Worm (Caenorhabditis elegans) whole organism, L4/young adult: Measurements from ENCODE around the gene irk-1.

ENCODE experiments used
- W03F9.2 ChIP-seq: fragments of 150-350 bp; optimal IDR thresholded peaks from 2 replicates; lab custom pipeline; 2014; ENCODE audit warnings: missing biosample characterization, missing genetic modification characterization
- dao-5 ChIP-seq: sonication (generic microtip); optimal IDR thresholded peaks from 2 replicates; lab custom pipeline; 2016; ENCODE audit warnings: missing genotype, missing genetic modification characterization, moderate library complexity, missing compliant biosample characterization
- him-1 ChIP-seq: sonication (generic microtip); optimal IDR thresholded peaks from 2 replicates; lab custom pipeline; 2016; ENCODE audit warnings: missing genotype, missing genetic modification reagents, missing genetic modification characterization, missing compliant biosample characterization

ce11 chrX:6823218-6823979, 45.5 kb upstream of the irk-1 start, which contains the start of gene gei-15:
- no peak for TF ChIP-seq W03F9.2 (tag; lab: Kevin White, UChicago)
- TF ChIP-seq dao-5 (tag; lab: Kevin White, UChicago) = no peak
- TF ChIP-seq him-1 = no peak
